Worm (Caenorhabditis elegans): Measurements from ENCODE around the gene D2007.1.

The D2007.1 gene

ce11 chrIII:8144574-8145065 is 10.6 kb upstream of the D2007.1 start, which contains the start of the genes C14B9.8 and mrpl-18 (continued):
- TF ChIP-seq ets-5 (GFP tag; IDR thresholded peaks at IDR 0.05) (no peak), C34B4.2 (tag; optimal IDR thresholded peaks at IDR 0.05) (peak; percentile 33), mab-9 (GFP tag; IDR thresholded peaks at IDR 0.05) (peak; percentile 64; the same call in 1 of the 2 replicates), ceh-82 (tag; optimal IDR thresholded peaks at IDR 0.05) (peak; percentile 26 to 72 (median 37)), nhr-77 (tag; optimal IDR thresholded peaks at IDR 0.05) (no peak), skn-1 (tag; optimal IDR thresholded peaks at IDR 0.05) (peak; percentile 13), fkh-10 (GFP tag; optimal IDR thresholded peaks at IDR 0.05) (no peak), mep-1 (tag; optimal IDR thresholded peaks at IDR 0.05) (peak; percentile 73), lin-35 (GFP tag; optimal IDR thresholded peaks at IDR 0.05) (peak; percentile 47 to 68), lin-39 (tag; optimal IDR thresholded peaks at IDR 0.05) (peak; percentile 54), rnt-1 (tag; optimal IDR thresholded peaks at IDR 0.05) (peak; percentile 99), C16A3.4 (tag; optimal IDR thresholded peaks at IDR 0.05) (peak; percentile 29), nhr-28 (tag; optimal IDR thresholded peaks at IDR 0.05) (no peak), nhr-85 (tag) (peak; percentile 87), unc-62 (GFP tag; optimal IDR thresholded peaks at IDR 0.05) (no peak), fos-1 (tag; optimal IDR thresholded peaks at IDR 0.05) (no peak), elt-2 (tag; optimal IDR thresholded peaks at IDR 0.05) (peak; percentile 47), ztf-4 (tag; optimal IDR thresholded peaks at IDR 0.05) (no peak), vab-15 (tag; optimal IDR thresholded peaks at IDR 0.05) (no peak), grh-1 (GFP tag; IDR thresholded peaks at IDR 0.05) (peak; percentile 59), dsc-1 (tag; optimal IDR thresholded peaks at IDR 0.05) (peak; percentile 85), efl-1 (optimal IDR thresholded peaks at IDR 0.05) (peak; percentile 69 to 73), efl-1 (GFP tag; optimal IDR thresholded peaks at IDR 0.05 in 1 of 2) (peak; percentile 66 to 97), F16B12.6 (tag; optimal IDR thresholded peaks at IDR 0.05) (peak; percentile 43)

ce11 chrIII:8145971-8146370 is 9.3 kb upstream of the D2007.1 start:
- TF ChIP-seq mab-9 (GFP tag; IDR thresholded peaks at IDR 0.05), result peak; percentile 86
- TF ChIP-seq ceh-88 (GFP tag; IDR thresholded peaks at IDR 0.05), result no peak

- TF ChIP-seq efl-1 (optimal IDR thresholded peaks at IDR 0.05), result no peak
- peak in 1 of 2 experiments; percentile 92 for TF ChIP-seq efl-1 (GFP tag; optimal IDR thresholded peaks at IDR 0.05 in 1 of 2)
- TF ChIP-seq vab-15 (tag; optimal IDR thresholded peaks at IDR 0.05), result no peak
- TF ChIP-seq nhr-237 (tag; optimal IDR thresholded peaks at IDR 0.05), result no peak
Observed at ce11 chrIII:8148751-8149150, 6.5 kb upstream of the D2007.1 start, which contains the start of gene D2007.2. Gene D2007.2, plus strand, starts transcription at chrIII:8148963.

DNA sequence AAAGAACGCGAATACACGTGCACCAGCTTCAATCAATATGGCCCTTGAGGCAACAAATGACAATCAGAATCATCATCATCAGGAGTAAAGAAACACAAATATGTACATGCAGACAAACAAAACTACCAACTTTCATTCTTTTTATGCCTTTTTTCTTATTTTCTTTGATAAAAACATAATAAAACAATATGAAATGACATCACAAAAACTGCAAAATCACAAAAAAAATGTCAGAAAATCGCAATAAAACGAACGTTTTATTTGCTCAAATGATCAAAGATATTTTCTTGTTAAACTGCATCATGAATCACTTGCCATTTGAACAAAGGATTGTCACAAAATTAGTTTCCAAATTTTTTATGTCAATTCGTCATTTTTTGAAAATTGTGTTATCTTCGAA is 843 bp upstream of the D2007.1 start:
- TF ChIP-seq efl-1 (optimal IDR thresholded peaks at IDR 0.05) (no peak), efl-1 (GFP tag; optimal IDR thresholded peaks at IDR 0.05 in 1 of 2) (no peak), xbp-1 (tag; optimal IDR thresholded peaks at IDR 0.05) (no peak), alr-1 (tag; optimal IDR thresholded peaks at IDR 0.05; ENCODE audit: borderline replicate concordance) (no peak), ces-1 (GFP tag; optimal IDR thresholded peaks at IDR 0.05) (no peak), unc-86 (tag; optimal IDR thresholded peaks at IDR 0.05) (no peak), C16A3.4 (tag; optimal IDR thresholded peaks at IDR 0.05) (no peak), sup-37 (GFP tag; optimal IDR thresholded peaks at IDR 0.05) (no peak), lin-35 (GFP tag; optimal IDR thresholded peaks at IDR 0.05) (no peak), pqm-1 (tag; optimal IDR thresholded peaks at IDR 0.05) (no peak), tbx-2 (tag; optimal IDR thresholded peaks at IDR 0.05) (no peak), elt-3 (tag; optimal IDR thresholded peaks at IDR 0.05) (no peak), mdl-1 (tag; optimal IDR thresholded peaks at IDR 0.05) (no peak), dpl-1 (GFP tag; optimal IDR thresholded peaks at IDR 0.05) (no peak), egl-13 (tag; optimal IDR thresholded peaks at IDR 0.05) (no peak), ceh-63 (GFP tag; optimal IDR thresholded peaks at IDR 0.05) (no peak), ets-5 (GFP tag; IDR thresholded peaks at IDR 0.05) (no peak), hlh-4 (tag; optimal IDR thresholded peaks at IDR 0.05) (no peak), swsn-7 (tag; optimal IDR thresholded peaks at IDR 0.05) (no peak), mep-1 (tag; optimal IDR thresholded peaks at IDR 0.05) (no peak)

Data from whole organism, L1 larva.